Worm (Caenorhabditis elegans): ENCODE measurements around the gene F41B4.3.
A peak's percentile ranks its signal among the peaks of the same experiment; 100 is the strongest.

Gene F41B4.3

DNA sequence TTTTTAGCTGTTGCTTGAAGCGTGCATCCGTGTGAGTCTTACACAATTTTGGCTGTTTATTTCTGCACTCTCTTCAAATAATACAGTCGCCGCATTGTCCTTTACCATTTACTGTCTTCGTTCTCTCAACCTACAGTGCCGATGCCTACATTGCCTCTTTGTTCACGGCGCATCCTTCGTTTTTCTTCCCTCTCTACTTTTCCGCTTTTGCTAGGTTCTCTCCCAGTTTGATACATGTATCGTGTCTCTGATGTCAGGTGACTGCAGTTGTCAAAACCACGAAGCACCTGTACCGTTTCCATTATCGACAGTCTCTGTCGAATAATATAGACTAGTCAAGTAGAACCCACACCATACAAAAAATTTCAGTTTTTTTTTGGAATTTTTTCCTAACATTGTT lies 27.3 kb downstream of the F41B4.3 start:
- TF ChIP-seq ceh-63 (GFP tag; optimal IDR thresholded peaks at IDR 0.05) (no peak), Y116A8C.19 (tag; optimal IDR thresholded peaks at IDR 0.05; ENCODE audit: borderline replicate concordance) (no peak), F16B12.6 (tag; optimal IDR thresholded peaks at IDR 0.05) (no peak), egl-27 (tag; optimal IDR thresholded peaks at IDR 0.05) (no peak), nhr-20 (tag; optimal IDR thresholded peaks at IDR 0.05) (peak; percentile 77), ama-1 (optimal IDR thresholded peaks at IDR 0.05) (peak; percentile 47), lin-14 (GFP tag; optimal IDR thresholded peaks at IDR 0.05) (peak; percentile 31), hpl-2 (GFP tag; optimal IDR thresholded peaks at IDR 0.05) (peak; percentile 34), C04F5.9 (tag; optimal IDR thresholded peaks at IDR 0.05) (no peak), lsy-2 (tag; optimal IDR thresholded peaks at IDR 0.05) (peak in 1 of 2 experiments; percentile 27), lin-15B (tag; optimal IDR thresholded peaks at IDR 0.05) (no peak), hlh-4 (tag; optimal IDR thresholded peaks at IDR 0.05) (no peak), snu-23 (GFP tag; optimal IDR thresholded peaks at IDR 0.05) (peak; percentile 68), zag-1 (tag; optimal IDR thresholded peaks at IDR 0.05) (no peak), ces-1 (GFP tag; optimal IDR thresholded peaks at IDR 0.05) (no peak), vab-15 (tag; optimal IDR thresholded peaks at IDR 0.05) (no peak), zip-4 (GFP tag; optimal IDR thresholded peaks at IDR 0.05) (no peak), tlp-1 (tag; optimal IDR thresholded peaks at IDR 0.05) (no peak), mdl-1 (tag; optimal IDR thresholded peaks at IDR 0.05) (peak in 1 of 2 experiments; percentile 60), nhr-19 (GFP tag; conservative IDR thresholded peaks at IDR 0.05) (peak; percentile 35), irx-1 (tag; optimal IDR thresholded peaks at IDR 0.05) (no peak), mab-9 (GFP tag; IDR thresholded peaks at IDR 0.05) (no peak), sox-4 (tag; optimal IDR thresholded peaks at IDR 0.05) (no peak), dsc-1 (tag; optimal IDR thresholded peaks at IDR 0.05) (no peak), pag-3 (tag; optimal IDR thresholded peaks at IDR 0.05; ENCODE audit: borderline replicate concordance, insufficient read depth) (no peak), efl-3 (GFP tag; optimal IDR thresholded peaks at IDR 0.05) (no peak), nhr-12 (tag; optimal IDR thresholded peaks at IDR 0.05) (no peak), isw-1 (GFP tag; IDR thresholded peaks at IDR 0.05) (no peak), nhr-11 (tag; optimal IDR thresholded peaks at IDR 0.05) (no peak), ztf-11 (tag; optimal IDR thresholded peaks at IDR 0.05) (no peak), C34B4.2 (tag; optimal IDR thresholded peaks at IDR 0.05) (no peak), C16A3.4 (tag; optimal IDR thresholded peaks at IDR 0.05) (peak; percentile 36), sup-37 (GFP tag; optimal IDR thresholded peaks at IDR 0.05) (no peak), unc-98 (GFP tag; IDR thresholded peaks at IDR 0.05) (no peak), fkh-10 (GFP tag; optimal IDR thresholded peaks at IDR 0.05) (no peak), ceh-82 (tag; optimal IDR thresholded peaks at IDR 0.05) (no peak), swsn-7 (tag; optimal IDR thresholded peaks at IDR 0.05) (peak; percentile 35), ets-5 (GFP tag; IDR thresholded peaks at IDR 0.05) (no peak), nhr-237 (tag; optimal IDR thresholded peaks at IDR 0.05) (no peak), fkh-8 (tag; optimal IDR thresholded peaks at IDR 0.05) (no peak), aha-1 (tag; optimal IDR thresholded peaks at IDR 0.05) (no peak), grh-1 (GFP tag; IDR thresholded peaks at IDR 0.05) (peak; percentile 39), efl-1 (optimal IDR thresholded peaks at IDR 0.05) (peak in 1 of 2 experiments; percentile 6), efl-1 (GFP tag; optimal IDR thresholded peaks at IDR 0.05 in 1 of 2) (peak in 1 of 2 experiments; percentile 94), skn-1 (tag; optimal IDR thresholded peaks at IDR 0.05) (no peak), ceh-8 (GFP tag; optimal IDR thresholded peaks at IDR 0.05) (no peak), hlh-17 (GFP tag; optimal IDR thresholded peaks at IDR 0.05; ENCODE audit: borderline replicate concordance) (no peak), alr-1 (tag; optimal IDR thresholded peaks at IDR 0.05; ENCODE audit: borderline replicate concordance) (no peak), lin-39 (tag; optimal IDR thresholded peaks at IDR 0.05) (no peak), unc-30 (tag; optimal IDR thresholded peaks at IDR 0.05) (no peak), ceh-90 (tag; optimal IDR thresholded peaks at IDR 0.05) (no peak), tbx-2 (tag; optimal IDR thresholded peaks at IDR 0.05) (peak; percentile 2), nhr-85 (tag) (no peak), sptf-1 (tag; optimal IDR thresholded peaks at IDR 0.05) (no peak)

Measured in whole organism, L1 larva.